Worm (Caenorhabditis elegans) whole organism, mixed stage, embryonic: ENCODE data around the gene kvs-5.

Source experiments
- ceh-43 ChIP-seq: fragments of 200-800 bp; sonication (Bioruptor generic); optimal IDR thresholded peaks from 2 replicates; lab custom pipeline; 2018; ENCODE audit warnings: mild to moderate bottlenecking, missing genetic modification characterization, moderate library complexity, missing compliant biosample characterization
- ces-1 ChIP-seq: fragments of 150-350 bp; optimal IDR thresholded peaks from 2 replicates; lab custom pipeline; 2014; ENCODE audit warnings: missing biosample characterization, missing genetic modification reagents, missing genetic modification characterization
- hlh-1 ChIP-seq: fragments of 150-350 bp; optimal IDR thresholded peaks from 2 replicates; lab custom pipeline; 2014; ENCODE audit warnings: missing biosample characterization, missing genetic modification reagents, missing genetic modification characterization
- lin-13 ChIP-seq: fragments of 150-350 bp; optimal IDR thresholded peaks from 2 replicates; lab custom pipeline; 2014; ENCODE audit warnings: missing biosample characterization, missing genetic modification characterization
- nhr-76 ChIP-seq: sonication (generic microtip); optimal IDR thresholded peaks from 2 replicates; lab custom pipeline; 2017; ENCODE audit warnings: missing biosample characterization, missing genetic modification characterization
- snpc-4 ChIP-seq: fragments of 150-350 bp; optimal IDR thresholded peaks from 2 replicates; lab custom pipeline; 2014; ENCODE audit warnings: missing biosample characterization, missing genetic modification characterization
- sptf-1 ChIP-seq: sonication (generic microtip); optimal IDR thresholded peaks from 2 replicates; lab custom pipeline; 2017; ENCODE audit warnings: mild to moderate bottlenecking, missing genetic modification characterization, moderate library complexity, missing compliant biosample characterization
- unc-120 ChIP-seq: sonication (generic microtip); optimal IDR thresholded peaks from 2 replicates; lab custom pipeline; 2017; ENCODE audit warnings: missing genetic modification characterization, missing compliant biosample characterization; ENCODE audit not compliant: poor library complexity, severe bottlenecking
- unc-39 ChIP-seq: fragments of 150-350 bp; optimal IDR thresholded peaks from 2 replicates; lab custom pipeline; 2014; ENCODE audit warnings: missing biosample characterization, missing genetic modification characterization
- ztf-11 ChIP-seq: fragments of 150-350 bp; optimal IDR thresholded peaks from 2 replicates; lab custom pipeline; 2014; ENCODE audit warnings: missing biosample characterization, missing genetic modification characterization

- TF ChIP-seq lin-13 (tag; lab: Kevin White, UChicago) (no peak), ztf-11 (tag; lab: Kevin White, UChicago) (no peak), sptf-1 (no peak), hlh-1 (tag; lab: Kevin White, UChicago) (no peak), ces-1 (GFP tag; lab: Kevin White, UChicago) (no peak), snpc-4 (no peak), ceh-43 (GFP tag; lab: Kevin White, UChicago) (no peak), unc-120 (no peak), unc-39 (tag; lab: Kevin White, UChicago) (no peak), nhr-76 (tag; lab: Kevin White, UChicago) (no peak)
Observed at ce11 chrIV:800518-800917, 64.0 kb downstream of the kvs-5 start, which contains the start of gene mrpl-46.
